Worm (Caenorhabditis elegans) whole organism, mixed stage, embryonic: Measurements from ENCODE around the gene immp-2.

ENCODE experiments used
- blmp-1 ChIP-seq: fragments of 150-350 bp; optimal IDR thresholded peaks from 2 replicates; lab custom pipeline; 2014; ENCODE audit warnings: missing biosample characterization, missing genetic modification characterization
- elt-1 ChIP-seq: sonication (generic microtip); optimal IDR thresholded peaks from 2 replicates; lab custom pipeline; 2017; ENCODE audit warnings: missing genetic modification characterization, mild to moderate bottlenecking, missing compliant biosample characterization, antibody characterized with exemption, moderate library complexity, borderline replicate concordance; ENCODE audit not compliant: insufficient read depth
- lin-32 ChIP-seq: fragments of 200-800 bp; sonication (Bioruptor generic); optimal IDR thresholded peaks from 2 replicates; lab custom pipeline; 2018; ENCODE audit warnings: mild to moderate bottlenecking, missing genetic modification characterization, missing compliant biosample characterization
- lsy-2 ChIP-seq: fragments of 150-350 bp; optimal IDR thresholded peaks from 2 replicates; lab custom pipeline; 2014; ENCODE audit warnings: missing biosample characterization, missing genetic modification characterization
- mep-1 ChIP-seq: fragments of 150-350 bp; optimal IDR thresholded peaks from 2 replicates; lab custom pipeline; 2017; ENCODE audit warnings: missing biosample characterization, missing genetic modification reagents, missing genetic modification characterization, inconsistent platforms
- mls-2 ChIP-seq: sonication (generic microtip); optimal IDR thresholded peaks from 2 replicates; lab custom pipeline; 2016; ENCODE audit warnings: mild to moderate bottlenecking, missing genetic modification characterization, moderate library complexity, missing compliant biosample characterization
- nhr-12 ChIP-seq: fragments of 150-350 bp; optimal IDR thresholded peaks from 2 replicates; lab custom pipeline; 2014; ENCODE audit warnings: missing biosample characterization, missing genetic modification characterization
- nhr-237 ChIP-seq: fragments of 150-350 bp; optimal IDR thresholded peaks from 2 replicates; lab custom pipeline; 2014; ENCODE audit warnings: missing biosample characterization, missing genetic modification characterization
- nhr-28 ChIP-seq: fragments of 150-350 bp; optimal IDR thresholded peaks from 2 replicates; lab custom pipeline; 2014; ENCODE audit warnings: missing biosample characterization, missing genetic modification characterization
- nhr-76 ChIP-seq: sonication (generic microtip); optimal IDR thresholded peaks from 2 replicates; lab custom pipeline; 2017; ENCODE audit warnings: missing biosample characterization, missing genetic modification characterization
- snpc-4 ChIP-seq: fragments of 150-350 bp; optimal IDR thresholded peaks from 2 replicates; lab custom pipeline; 2014; ENCODE audit warnings: missing biosample characterization, missing genetic modification characterization
- unc-120 ChIP-seq: sonication (generic microtip); optimal IDR thresholded peaks from 2 replicates; lab custom pipeline; 2017; ENCODE audit warnings: missing genetic modification characterization, missing compliant biosample characterization; ENCODE audit not compliant: poor library complexity, severe bottlenecking
- unc-62 ChIP-seq: fragments of 150-350 bp; optimal IDR thresholded peaks from 2 replicates; lab custom pipeline; 2014; ENCODE audit warnings: missing biosample characterization, missing genetic modification reagents, missing genetic modification characterization
- ztf-11 ChIP-seq: fragments of 150-350 bp; optimal IDR thresholded peaks from 2 replicates; lab custom pipeline; 2014; ENCODE audit warnings: missing biosample characterization, missing genetic modification characterization

DNA sequence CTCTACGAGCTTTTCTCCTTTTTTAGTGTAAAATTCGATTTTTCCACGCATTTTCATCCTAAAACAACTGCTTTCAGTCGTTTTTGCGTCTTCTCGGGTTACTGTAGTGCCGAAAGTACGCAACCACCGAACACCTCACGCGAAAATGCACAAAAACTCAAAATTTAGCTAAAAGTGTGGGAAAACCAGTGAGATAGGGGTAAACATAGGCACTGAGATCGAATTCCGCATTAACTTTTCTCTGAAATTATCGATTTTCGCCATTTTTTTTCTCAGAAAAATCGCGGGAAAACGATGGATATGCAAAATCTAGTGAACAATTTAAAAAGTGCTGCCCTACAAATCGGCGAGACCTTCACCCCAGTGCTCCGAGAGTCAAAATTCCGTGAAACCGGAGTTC, 4.6 kb upstream of the immp-2 start, which contains the start of gene atg-3:
- no peak for TF ChIP-seq lsy-2
- no peak for TF ChIP-seq nhr-76 (tag; lab: Kevin White, UChicago)
- TF ChIP-seq nhr-12 = no peak
- TF ChIP-seq unc-120 (tag; lab: Kevin White, UChicago) = no peak
- no peak for TF ChIP-seq snpc-4 (tag; lab: Kevin White, UChicago)
- TF ChIP-seq lin-32 (GFP tag; lab: Kevin White, UChicago) = no peak
- no peak for TF ChIP-seq elt-1 (tag; lab: Kevin White, UChicago)
- TF ChIP-seq blmp-1 (tag; lab: Kevin White, UChicago) = no peak
- TF ChIP-seq nhr-237 = no peak
- TF ChIP-seq mls-2 = no peak
- TF ChIP-seq unc-62 (GFP tag; lab: Kevin White, UChicago) = no peak
- no peak for TF ChIP-seq ztf-11 (tag; lab: Kevin White, UChicago)
- TF ChIP-seq nhr-28 (tag; lab: Kevin White, UChicago) = no peak
- no peak for TF ChIP-seq mep-1 (tag; lab: Kevin White, UChicago)
